Worm (Caenorhabditis elegans) whole organism, midembryonic: ENCODE measurements around the gene srd-26.

Experiments used
- T22C8.4 ChIP-seq: fragments of 200-800 bp; sonication (Bioruptor generic); IDR thresholded peaks from 2 replicates; pipeline ENCODE4 v1.3.6; 2022; ENCODE audit warnings: missing genetic modification characterization, missing compliant biosample characterization
- cog-1 ChIP-seq: sonication (generic microtip); optimal IDR thresholded peaks from 2 replicates; lab custom pipeline; 2016; ENCODE audit warnings: missing genetic modification characterization, missing compliant biosample characterization
- flt-1 ChIP-seq: fragments of 200-800 bp; sonication (Bioruptor generic); IDR thresholded peaks from 2 replicates; pipeline ENCODE4 v1.3.6; 2022; ENCODE audit warnings: missing genetic modification characterization, missing compliant biosample characterization
- klf-2 ChIP-seq: fragments of 200-800 bp; sonication (Bioruptor generic); conservative IDR thresholded peaks from 2 replicates; pipeline ENCODE4 v1.3.6; 2022; ENCODE audit warnings: missing genetic modification reagents, missing genetic modification characterization, missing compliant biosample characterization
- med-1 ChIP-seq: sonication (generic microtip); optimal IDR thresholded peaks from 2 replicates; lab custom pipeline; 2017; ENCODE audit warnings: missing genetic modification characterization, mild to moderate bottlenecking, missing compliant biosample characterization, antibody characterized with exemption, missing genetic modification reagents; ENCODE audit not compliant: insufficient read depth
- ref-1 ChIP-seq: fragments of 200-800 bp; sonication (Bioruptor generic); conservative IDR thresholded peaks from 2 replicates; pipeline ENCODE4 v1.3.6; 2022; ENCODE audit warnings: missing genetic modification reagents, missing genetic modification characterization, missing compliant biosample characterization
- tab-1 ChIP-seq: fragments of 200-800 bp; sonication (Bioruptor generic); IDR thresholded peaks from 2 replicates; pipeline ENCODE4 v1.3.6; 2022; ENCODE audit warnings: missing genetic modification characterization, missing compliant biosample characterization
- ztf-23 ChIP-seq: fragments of 200-800 bp; sonication (Bioruptor generic); IDR thresholded peaks from 2 replicates; pipeline ENCODE4 v1.3.6; 2022; ENCODE audit warnings: missing genetic modification reagents, missing genetic modification characterization, missing compliant biosample characterization
- ztf-29 ChIP-seq: fragments of 200-800 bp; sonication (Bioruptor generic); IDR thresholded peaks from 2 replicates; pipeline ENCODE4 v1.3.6; 2022; ENCODE audit warnings: missing genetic modification reagents, missing genetic modification characterization, missing compliant biosample characterization

Gene srd-26

DNA sequence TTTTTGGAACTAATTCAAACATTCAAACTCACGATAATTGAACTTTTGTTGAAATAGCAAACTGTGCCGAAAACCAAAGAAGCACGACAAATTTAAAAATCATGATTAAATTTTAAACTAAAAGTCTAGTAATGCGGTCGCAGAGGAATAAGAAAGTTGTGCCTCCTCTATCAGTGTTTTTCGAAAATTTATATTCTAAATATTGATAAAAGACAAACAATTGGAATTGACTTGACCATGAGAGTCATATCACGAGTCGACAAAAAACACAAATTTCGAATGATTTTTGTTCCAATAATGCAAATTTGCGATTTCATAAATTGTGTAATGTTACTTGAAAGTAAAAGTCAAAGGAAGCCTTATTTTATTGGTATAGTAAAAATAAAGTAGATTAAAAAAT is 2.1 kb downstream of the srd-26 start, which contains the start of gene cest-1.2:
Gene cest-1.2, minus strand, starts transcription at position 165 of the 400 bp plus-strand sequence.
- no peak for TF ChIP-seq klf-2
- no peak for TF ChIP-seq ztf-29
- TF ChIP-seq cog-1 (tag; lab: Kevin White, UChicago), result no peak
- TF ChIP-seq ztf-23 (GFP tag; lab: Robert Waterston, UW), result no peak
- TF ChIP-seq flt-1 (GFP tag; lab: Robert Waterston, UW), result no peak
- no peak for TF ChIP-seq med-1 (GFP tag; lab: Kevin White, UChicago)
- TF ChIP-seq T22C8.4 (GFP tag; lab: Robert Waterston, UW), result no peak

DNA sequence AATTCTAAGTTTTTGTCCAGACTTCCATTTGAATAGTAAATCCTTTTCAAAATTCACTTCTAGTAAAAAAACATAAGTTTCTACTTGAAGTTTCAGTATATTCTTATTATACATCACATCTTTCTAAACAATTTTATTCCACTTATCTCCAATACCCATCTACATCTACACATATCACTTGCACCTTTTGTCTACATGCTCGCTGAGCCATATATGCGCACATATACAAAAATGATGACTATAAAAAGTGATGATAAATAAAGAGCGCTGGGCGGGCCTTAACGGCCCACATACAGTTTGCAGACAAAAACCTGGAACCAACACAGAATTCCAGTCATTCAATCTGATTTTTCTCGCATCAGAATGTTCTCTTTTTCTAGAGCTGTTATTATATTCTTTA is 6.3 kb downstream of the srd-26 start, which contains the start of gene AH10.2:
Gene AH10.2, plus strand, starts transcription at position 301 of the 400 bp plus-strand sequence.
- TF ChIP-seq ztf-23 (GFP tag; lab: Robert Waterston, UW) (no peak), tab-1 (GFP tag; lab: Robert Waterston, UW) (no peak), ztf-29 (no peak), T22C8.4 (GFP tag; lab: Robert Waterston, UW) (no peak), cog-1 (tag; lab: Kevin White, UChicago) (no peak), flt-1 (GFP tag; lab: Robert Waterston, UW) (no peak)

DNA sequence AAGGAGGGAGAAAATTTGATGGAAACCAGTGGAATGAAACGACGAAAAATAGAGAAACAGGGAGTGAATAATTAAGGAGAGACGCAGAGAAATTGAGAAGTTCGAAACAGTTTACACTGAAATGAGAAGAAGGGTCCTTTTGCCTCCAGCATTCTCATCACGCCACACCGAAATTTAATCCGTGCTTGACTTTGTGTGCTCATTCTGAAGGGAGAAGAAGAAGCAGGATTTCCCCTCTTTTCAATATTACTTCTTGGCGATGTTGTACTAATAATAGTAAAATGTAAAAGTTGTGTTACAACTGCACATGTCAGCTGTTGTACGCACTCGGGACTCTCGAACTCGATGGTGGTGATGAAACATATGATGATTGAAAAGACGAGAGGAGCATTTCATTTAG is 9.2 kb downstream of the srd-26 start:
- TF ChIP-seq cog-1 (tag; lab: Kevin White, UChicago) (peak; percentile 5), med-1 (GFP tag; lab: Kevin White, UChicago) (no peak)

DNA sequence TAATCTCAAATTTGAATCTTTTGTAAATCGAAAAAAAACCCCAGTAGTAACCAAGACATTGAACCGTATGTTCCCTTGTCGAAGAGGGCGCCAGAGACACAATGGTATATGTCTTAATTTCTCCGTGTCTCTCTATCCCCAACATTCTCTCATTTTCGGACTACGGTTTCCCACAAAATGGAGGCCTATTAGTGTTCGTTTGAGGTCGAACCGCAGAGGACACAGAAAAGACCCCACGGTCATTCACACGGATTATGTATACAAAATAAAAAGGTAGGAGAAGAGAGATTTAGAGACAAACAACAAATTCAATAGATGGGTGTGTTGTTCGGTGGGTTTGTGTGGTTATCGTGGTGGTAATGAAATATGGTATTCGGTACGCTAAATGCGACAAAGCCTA is 11.8 kb downstream of the srd-26 start:
- TF ChIP-seq med-1 (GFP tag; lab: Kevin White, UChicago) (no peak), tab-1 (GFP tag; lab: Robert Waterston, UW) (no peak), flt-1 (GFP tag; lab: Robert Waterston, UW) (no peak), ref-1 (GFP tag; lab: Robert Waterston, UW) (no peak), klf-2 (no peak), T22C8.4 (GFP tag; lab: Robert Waterston, UW) (no peak), ztf-23 (GFP tag; lab: Robert Waterston, UW) (no peak), cog-1 (tag; lab: Kevin White, UChicago) (no peak), ztf-29 (no peak)

DNA sequence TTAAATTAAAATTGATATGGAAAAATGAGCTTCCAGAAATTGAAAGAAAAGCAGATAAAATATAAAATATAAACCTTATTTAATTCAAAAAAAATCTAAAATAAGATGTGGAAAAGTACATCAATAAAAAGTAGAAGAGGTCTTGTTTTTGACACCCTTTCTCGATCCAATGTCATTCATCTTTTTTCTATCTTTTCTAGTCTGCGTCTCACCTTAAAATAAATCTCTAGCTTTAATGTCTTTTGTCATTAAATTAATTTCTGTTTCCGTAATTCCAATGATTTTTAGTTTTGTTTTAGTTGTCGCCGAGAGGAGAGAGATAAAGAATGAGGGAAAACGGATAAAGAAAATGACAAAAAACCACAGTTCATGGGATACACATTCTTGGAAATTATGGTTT is 13.7 kb downstream of the srd-26 start:
- TF ChIP-seq flt-1 (GFP tag; lab: Robert Waterston, UW) (no peak), cog-1 (tag; lab: Kevin White, UChicago) (no peak), ztf-23 (GFP tag; lab: Robert Waterston, UW) (no peak), klf-2 (no peak), ztf-29 (no peak), tab-1 (GFP tag; lab: Robert Waterston, UW) (no peak), T22C8.4 (GFP tag; lab: Robert Waterston, UW) (no peak)

DNA sequence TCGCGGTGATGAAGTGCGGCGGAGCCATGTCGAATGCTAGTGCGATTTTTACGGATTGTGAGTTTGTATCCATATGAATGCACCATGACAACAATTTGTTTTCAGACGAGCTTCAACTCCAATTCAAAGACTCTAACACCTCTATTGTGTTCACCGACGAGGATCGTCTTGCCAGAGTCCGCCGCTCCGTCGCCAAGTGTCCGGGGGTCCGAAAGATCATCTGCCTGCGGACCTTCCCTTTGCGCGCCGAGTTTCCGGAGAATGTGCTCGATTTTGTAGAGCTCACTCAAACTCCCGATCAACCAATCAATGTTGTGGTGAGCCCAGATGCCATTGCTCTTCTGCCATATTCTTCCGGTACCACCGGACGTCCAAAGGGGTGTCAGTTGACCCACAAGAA is 15.7 kb downstream of the srd-26 start:
- TF ChIP-seq cog-1 (tag; lab: Kevin White, UChicago) (no peak), klf-2 (no peak), T22C8.4 (GFP tag; lab: Robert Waterston, UW) (no peak), ref-1 (GFP tag; lab: Robert Waterston, UW) (no peak), med-1 (GFP tag; lab: Kevin White, UChicago) (no peak), tab-1 (GFP tag; lab: Robert Waterston, UW) (no peak), ztf-29 (no peak), flt-1 (GFP tag; lab: Robert Waterston, UW) (no peak), ztf-23 (GFP tag; lab: Robert Waterston, UW) (no peak)

DNA sequence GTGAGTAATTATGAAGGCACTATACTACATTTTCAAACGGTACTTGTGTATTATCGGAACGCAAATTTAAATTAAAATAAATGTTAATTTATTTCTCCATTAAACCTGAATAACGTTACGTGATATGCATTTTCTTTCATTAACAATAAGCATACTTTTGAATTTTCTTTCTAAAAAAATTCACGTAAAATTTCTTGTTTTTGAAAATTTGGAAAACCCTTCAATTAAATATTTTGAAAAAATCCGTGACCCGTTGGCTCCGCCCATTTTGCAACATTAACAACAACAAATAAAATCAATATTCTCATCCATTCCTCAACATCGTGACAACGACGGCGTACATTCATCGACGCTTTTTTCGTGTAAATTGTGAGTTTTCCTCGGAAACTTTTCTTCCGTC is 16.6 kb downstream of the srd-26 start, which contains the start of gene acs-10:
Gene acs-10, plus strand, starts transcription at position 301 of the 400 bp plus-strand sequence.
- TF ChIP-seq klf-2, result no peak
- no peak for TF ChIP-seq med-1 (GFP tag; lab: Kevin White, UChicago)
- no peak for TF ChIP-seq tab-1 (GFP tag; lab: Robert Waterston, UW)
- no peak for TF ChIP-seq flt-1 (GFP tag; lab: Robert Waterston, UW)
- no peak for TF ChIP-seq ztf-29
- no peak for TF ChIP-seq ztf-23 (GFP tag; lab: Robert Waterston, UW)
- TF ChIP-seq T22C8.4 (GFP tag; lab: Robert Waterston, UW), result no peak
- no peak for TF ChIP-seq ref-1 (GFP tag; lab: Robert Waterston, UW)
- no peak for TF ChIP-seq cog-1 (tag; lab: Kevin White, UChicago)

DNA sequence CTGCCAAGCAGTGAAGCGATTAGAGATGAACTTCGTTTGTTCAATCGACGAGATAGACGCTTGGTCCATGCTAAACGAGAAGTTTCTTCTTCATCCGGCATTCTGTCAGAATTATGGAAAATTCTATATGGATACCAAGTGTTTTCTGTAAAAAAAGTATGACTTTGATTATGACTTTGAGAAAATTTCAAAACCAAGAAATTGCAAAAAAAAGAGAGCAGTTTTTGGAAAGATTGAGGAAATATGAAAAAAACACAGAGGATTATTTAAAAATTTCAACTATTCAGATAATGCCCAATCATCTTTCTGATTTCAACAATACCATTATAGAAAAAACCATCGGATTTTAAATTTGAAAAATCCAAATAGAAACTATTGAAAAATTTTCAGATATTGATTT is 17.5 kb downstream of the srd-26 start, which contains the start of gene par-1:
Gene par-1, minus strand, starts transcription at position 101 of the 400 bp plus-strand sequence.
- no peak for TF ChIP-seq flt-1 (GFP tag; lab: Robert Waterston, UW)
- TF ChIP-seq klf-2, result no peak
- no peak for TF ChIP-seq cog-1 (tag; lab: Kevin White, UChicago)
- TF ChIP-seq tab-1 (GFP tag; lab: Robert Waterston, UW), result no peak
- TF ChIP-seq T22C8.4 (GFP tag; lab: Robert Waterston, UW), result no peak
- no peak for TF ChIP-seq med-1 (GFP tag; lab: Kevin White, UChicago)
- TF ChIP-seq ztf-29, result no peak
- TF ChIP-seq ref-1 (GFP tag; lab: Robert Waterston, UW), result no peak
- TF ChIP-seq ztf-23 (GFP tag; lab: Robert Waterston, UW), result no peak

DNA sequence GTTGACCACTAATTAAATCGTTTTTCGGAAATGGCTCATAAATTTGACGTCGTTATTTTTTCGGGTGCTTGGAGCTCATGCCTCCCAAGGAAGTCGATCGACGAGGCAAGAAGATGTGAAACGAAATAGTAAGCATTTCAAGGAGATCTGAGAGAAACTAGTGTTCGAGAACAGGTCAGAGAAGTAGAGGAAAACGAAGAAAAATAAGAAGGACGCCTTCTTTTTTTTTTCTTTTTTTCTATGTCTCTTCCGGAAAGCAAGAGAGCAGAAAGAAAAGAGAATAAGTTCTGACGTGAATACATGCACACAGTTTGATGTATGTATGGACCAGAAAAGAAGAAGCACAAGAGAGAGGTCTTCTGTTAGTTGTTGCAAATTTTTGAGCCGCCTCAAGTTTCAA is 19.2 kb downstream of the srd-26 start:
- TF ChIP-seq klf-2 (no peak), ref-1 (GFP tag; lab: Robert Waterston, UW) (no peak)

DNA sequence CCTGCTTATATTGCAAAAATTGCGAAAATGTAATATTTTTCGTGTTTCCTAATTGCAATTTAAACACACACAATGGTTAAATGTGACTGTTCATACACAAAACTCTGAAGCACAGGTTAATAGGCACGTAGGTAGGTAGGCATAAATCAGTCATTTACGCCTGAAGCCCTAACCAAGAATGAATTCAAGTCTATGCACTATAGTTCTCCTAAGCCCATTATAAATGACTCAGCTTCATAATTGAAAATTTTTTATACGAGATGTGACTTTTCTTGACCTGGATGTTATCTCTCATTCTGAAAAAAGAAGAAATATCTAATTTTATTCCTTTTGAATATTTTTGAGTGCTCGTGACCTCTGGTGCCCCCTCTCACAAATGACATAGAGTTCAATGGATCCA is 21.0 kb downstream of the srd-26 start:
- no peak for TF ChIP-seq klf-2
- TF ChIP-seq ref-1 (GFP tag; lab: Robert Waterston, UW), result no peak
- no peak for TF ChIP-seq T22C8.4 (GFP tag; lab: Robert Waterston, UW)
- no peak for TF ChIP-seq cog-1 (tag; lab: Kevin White, UChicago)
- TF ChIP-seq tab-1 (GFP tag; lab: Robert Waterston, UW), result no peak
- no peak for TF ChIP-seq ztf-29
- TF ChIP-seq med-1 (GFP tag; lab: Kevin White, UChicago), result no peak
- no peak for TF ChIP-seq ztf-23 (GFP tag; lab: Robert Waterston, UW)
- no peak for TF ChIP-seq flt-1 (GFP tag; lab: Robert Waterston, UW)
